Worm (Caenorhabditis elegans) whole organism, L4 larva: ENCODE measurements around the gene pals-18.

ENCODE experiments used
- ama-1 ChIP-seq: fragments of 150-350 bp; optimal IDR thresholded peaks from 2 replicates; lab custom pipeline; 2014; ENCODE audit warnings: inconsistent platforms, mixed read lengths
- cey-2 ChIP-seq: sonication (generic microtip); optimal IDR thresholded peaks from 3 replicates; lab custom pipeline; 2017; ENCODE audit warnings: missing genetic modification characterization, mild to moderate bottlenecking, missing compliant biosample characterization, antibody characterized with exemption, borderline replicate concordance; ENCODE audit not compliant: insufficient read depth
- snpc-4 ChIP-seq: fragments of 150-350 bp; optimal IDR thresholded peaks from 2 replicates; lab custom pipeline; 2014; ENCODE audit warnings: missing biosample characterization, missing genetic modification characterization

DNA sequence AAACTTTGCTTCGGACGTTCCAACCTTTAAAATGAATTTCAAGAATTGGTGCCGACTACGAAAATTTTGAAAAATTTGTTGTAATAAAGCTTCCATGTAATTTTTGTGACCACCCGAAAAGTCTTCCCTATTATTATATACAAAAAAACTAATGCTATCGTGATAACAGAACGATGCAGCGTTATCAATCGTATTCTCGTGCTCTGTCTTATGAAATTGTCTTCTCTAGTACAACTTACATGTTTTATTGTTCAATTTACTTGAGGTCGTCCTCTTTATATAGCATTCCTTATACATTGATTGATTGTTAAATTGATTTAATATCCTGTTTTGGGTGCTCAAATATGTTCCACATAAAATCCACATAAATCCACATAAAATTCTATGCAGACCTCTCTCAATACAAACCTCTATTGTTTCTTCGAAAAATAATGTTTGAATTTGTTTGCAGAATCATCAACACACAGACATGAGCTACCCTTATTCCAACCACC lies 1.7 kb upstream of the pals-18 start, which contains the start of gene pals-19:
- no peak for TF ChIP-seq cey-2 (tag; lab: Kevin White, UChicago)
- no peak for TF ChIP-seq ama-1
- TF ChIP-seq snpc-4 (tag; lab: Kevin White, UChicago), result no peak
